Comparison of ENCODE assay signal across 6 worm cellular contexts in the genomic region with DNA sequence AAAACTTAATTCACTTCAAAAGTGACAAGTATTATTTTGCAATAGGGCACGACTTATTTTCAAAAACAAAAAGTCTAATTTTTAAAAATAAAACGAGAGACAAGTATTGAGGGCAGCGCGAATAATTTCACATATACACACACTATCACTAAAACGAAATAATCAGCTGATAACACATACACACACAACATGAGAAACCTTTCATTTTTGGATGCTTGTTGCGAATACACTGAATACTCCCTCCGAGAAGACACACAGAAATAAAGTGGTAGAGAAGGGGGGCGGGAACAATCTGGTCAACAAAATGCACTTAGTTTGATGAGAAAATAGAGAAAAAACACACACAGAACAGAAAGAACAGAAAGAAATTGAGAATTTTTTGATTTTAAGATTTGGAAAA.
TF ChIP-seq lines count a peak whose summit lies in the region.

No protein-coding gene starts in this region.

TF ChIP-seq in whole organism, L1 larva, 84 proteins besides CTCF, POLR2A, EP300 and RAD21:
- peak; percentile 51 for TF ChIP-seq blmp-1 (tag; optimal IDR thresholded peaks at IDR 0.05; lab: Kevin White, UChicago)
- TF ChIP-seq rnt-1 (tag; optimal IDR thresholded peaks at IDR 0.05; lab: Kevin White, UChicago), result no peak
- TF ChIP-seq elt-2 (tag; optimal IDR thresholded peaks at IDR 0.05; lab: Kevin White, UChicago), result peak; percentile 7
- TF ChIP-seq zip-4 (GFP tag; optimal IDR thresholded peaks at IDR 0.05; lab: Kevin White, UChicago), result no peak
- no peak for TF ChIP-seq isw-1 (GFP tag; IDR thresholded peaks at IDR 0.05; lab: Robert Waterston, UW)

TF ChIP-seq in whole organism, L2 larva, 48 proteins besides CTCF, POLR2A, EP300 and RAD21:
- TF ChIP-seq fos-1 (tag; optimal IDR thresholded peaks at IDR 0.05; lab: Kevin White, UChicago) (peak; percentile 27), ama-1 (optimal IDR thresholded peaks at IDR 0.05; lab: Kevin White, UChicago) (peak; percentile 10), alr-1 (tag; optimal IDR thresholded peaks at IDR 0.05; lab: Kevin White, UChicago) (no peak)

TF ChIP-seq in whole organism, L3 larva, 47 proteins besides CTCF, POLR2A, EP300 and RAD21:
- TF ChIP-seq elt-2 (tag; optimal IDR thresholded peaks at IDR 0.05; lab: Kevin White, UChicago) (peak; percentile 45), nhr-23 (tag; optimal IDR thresholded peaks at IDR 0.05; lab: Kevin White, UChicago) (no peak), pqm-1 (tag; optimal IDR thresholded peaks at IDR 0.05; lab: Kevin White, UChicago) (peak; percentile 4)

TF ChIP-seq in whole organism, L4 larva, 104 proteins besides CTCF, POLR2A, EP300 and RAD21 (continues in another document):
- no peak for TF ChIP-seq Y105C5A.15 (GFP tag; IDR thresholded peaks at IDR 0.05; lab: Robert Waterston, UW)
- TF ChIP-seq lin-29 (GFP tag; IDR thresholded peaks at IDR 0.05; lab: Robert Waterston, UW), result no peak
- peak; percentile 72 for TF ChIP-seq pqm-1 (tag; optimal IDR thresholded peaks at IDR 0.05; lab: Kevin White, UChicago)
- TF ChIP-seq lin-1 (GFP tag; IDR thresholded peaks at IDR 0.05; lab: Robert Waterston, UW), result peak; percentile 17; the same call in 1 of the 2 replicates
- TF ChIP-seq ceh-82 (tag; optimal IDR thresholded peaks at IDR 0.05; lab: Kevin White, UChicago), result no peak
- TF ChIP-seq hlh-30 (tag; optimal IDR thresholded peaks at IDR 0.05; lab: Kevin White, UChicago; ENCODE audit: insufficient read depth), result peak; percentile 10
- TF ChIP-seq php-3 (GFP tag; IDR thresholded peaks at IDR 0.05; lab: Robert Waterston, UW), result no peak
- TF ChIP-seq zfp-3 (GFP tag; conservative IDR thresholded peaks at IDR 0.05; lab: Robert Waterston, UW), result no peak
- peak; percentile 16; the same call in 1 of the 2 replicates for TF ChIP-seq dmd-6 (GFP tag; IDR thresholded peaks at IDR 0.05; lab: Robert Waterston, UW)
- TF ChIP-seq mes-2 (tag; optimal IDR thresholded peaks at IDR 0.05; lab: Kevin White, UChicago; ENCODE audit: poor library complexity, severe bottlenecking), result peak; percentile 30
- no peak for TF ChIP-seq zag-1 (tag; optimal IDR thresholded peaks at IDR 0.05; lab: Kevin White, UChicago)
- TF ChIP-seq zip-2 (tag; optimal IDR thresholded peaks at IDR 0.05; lab: Kevin White, UChicago), result no peak
- TF ChIP-seq nhr-6 (tag; optimal IDR thresholded peaks at IDR 0.05; lab: Kevin White, UChicago), result no peak
- no peak for TF ChIP-seq ztf-7 (tag; optimal IDR thresholded peaks at IDR 0.05; lab: Kevin White, UChicago)
- TF ChIP-seq zip-11 (GFP tag; IDR thresholded peaks at IDR 0.05; lab: Robert Waterston, UW), result no peak
- TF ChIP-seq arid-1 (GFP tag; conservative IDR thresholded peaks at IDR 0.05; lab: Robert Waterston, UW), result no peak
- TF ChIP-seq nhr-28 (tag; optimal IDR thresholded peaks at IDR 0.05; lab: Kevin White, UChicago), result peak; percentile 48
- no peak for TF ChIP-seq snpc-1.2 (GFP tag; IDR thresholded peaks at IDR 0.05; lab: Robert Waterston, UW)
- TF ChIP-seq T20F7.1 (GFP tag; optimal IDR thresholded peaks at IDR 0.05; lab: Kevin White, UChicago), result peak; percentile 20
- TF ChIP-seq F26F4.8 (GFP tag; conservative IDR thresholded peaks at IDR 0.05; lab: Robert Waterston, UW), result no peak
- TF ChIP-seq nhr-42 (GFP tag; IDR thresholded peaks at IDR 0.05; lab: Robert Waterston, UW), result no peak
- no peak for TF ChIP-seq Y48G9A.11 (GFP tag; IDR thresholded peaks at IDR 0.05; lab: Robert Waterston, UW)
- no peak for TF ChIP-seq spr-1 (tag; optimal IDR thresholded peaks at IDR 0.05; lab: Kevin White, UChicago)
- no peak for TF ChIP-seq rbr-2 (tag; optimal IDR thresholded peaks at IDR 0.05; lab: Kevin White, UChicago)
- no peak for TF ChIP-seq daf-16 (GFP tag; optimal IDR thresholded peaks at IDR 0.05; lab: Kevin White, UChicago)
- peak; percentile 69 for TF ChIP-seq daf-16 (tag; optimal IDR thresholded peaks at IDR 0.05; lab: Kevin White, UChicago)

TF ChIP-seq in whole organism, late embryonic, 69 proteins besides CTCF, POLR2A, EP300 and RAD21:
- TF ChIP-seq K09A11.1 (tag; optimal IDR thresholded peaks at IDR 0.05; lab: Kevin White, UChicago; ENCODE audit: insufficient read depth) (no peak), elt-2 (tag; optimal IDR thresholded peaks at IDR 0.05; lab: Kevin White, UChicago) (peak; percentile 47)

TF ChIP-seq in whole organism, young adult, 124 proteins besides CTCF, POLR2A, EP300 and RAD21:
- TF ChIP-seq nhr-80 (tag; optimal IDR thresholded peaks at IDR 0.05; lab: Kevin White, UChicago) (peak; percentile 11), tbp1 (GFP tag; optimal IDR thresholded peaks at IDR 0.05; lab: Kevin White, UChicago) (no peak), lin-54 (GFP tag; optimal IDR thresholded peaks at IDR 0.05; lab: Kevin White, UChicago) (peak; percentile 4), nfyb-1 (GFP tag; IDR thresholded peaks at IDR 0.05; lab: Robert Waterston, UW) (no peak), hsf-1 (GFP tag; IDR thresholded peaks at IDR 0.05; lab: Robert Waterston, UW) (0 out of 2 replicates have a peak, but pooled peaks have one; percentile 22), repo-1 (tag; optimal IDR thresholded peaks at IDR 0.05; lab: Kevin White, UChicago) (no peak), aptf-3 (GFP tag; IDR thresholded peaks at IDR 0.05; lab: Robert Waterston, UW) (no peak), F39B2.1 (GFP tag; IDR thresholded peaks at IDR 0.05; lab: Robert Waterston, UW) (0 out of 2 replicates have a peak, but pooled peaks have one; percentile 49), madf-6 (GFP tag; IDR thresholded peaks at IDR 0.05; lab: Robert Waterston, UW) (peak; percentile 6; the same call in 1 of the 2 replicates), C06A6.2 (GFP tag; conservative IDR thresholded peaks at IDR 0.05; lab: Robert Waterston, UW) (no peak), hrde-1 (tag; optimal IDR thresholded peaks at IDR 0.05; lab: Kevin White, UChicago; ENCODE audit: borderline replicate concordance) (no peak), T26A5.8 (tag; optimal IDR thresholded peaks at IDR 0.05; lab: Kevin White, UChicago) (no peak), pha-4 (tag; optimal IDR thresholded peaks at IDR 0.05; lab: Kevin White, UChicago) (no peak)
TF ChIP-seq in whole organism, young adult: peak in this region for 5.
